Worm (Caenorhabditis elegans) whole organism, L2 larva: ENCODE data around the gene Y54G2A.10.

Experiments
- aly-2 ChIP-seq: fragments of 150-350 bp; optimal IDR thresholded peaks from 2 replicates; lab custom pipeline; 2014; ENCODE audit warnings: missing biosample characterization, missing genetic modification characterization
- ceh-16 ChIP-seq: fragments of 150-350 bp; optimal IDR thresholded peaks from 2 replicates; lab custom pipeline; 2014; ENCODE audit warnings: missing biosample characterization, missing genetic modification characterization
- lin-13 ChIP-seq: fragments of 150-350 bp; optimal IDR thresholded peaks from 2 replicates; lab custom pipeline; 2014; ENCODE audit warnings: missing biosample characterization, missing genetic modification reagents, missing genetic modification characterization
- lsy-2 ChIP-seq, 2 experiments: fragments of 150-350 bp in 1 of 2; sonication (generic microtip) in 1 of 2; optimal IDR thresholded peaks; 2 replicates each; lab custom pipeline; 2014 to 2017; ENCODE audit warnings: missing biosample characterization in 2 of 2, missing genetic modification characterization in 2 of 2
- mdl-1 ChIP-seq, 2 experiments: fragments of 150-350 bp in 1 of 2; sonication (generic microtip) in 1 of 2; optimal IDR thresholded peaks; 2 replicates each; lab custom pipeline; 2017; ENCODE audit warnings: missing biosample characterization in 2 of 2, missing genetic modification characterization in 2 of 2
- nhr-25 ChIP-seq: fragments of 150-350 bp; sonication (generic microtip); optimal IDR thresholded peaks from 3 replicates; lab custom pipeline; 2014; ENCODE audit warnings: missing biosample characterization, missing genetic modification characterization
- ztf-11 ChIP-seq: sonication (generic microtip); optimal IDR thresholded peaks from 2 replicates; lab custom pipeline; 2017; ENCODE audit warnings: missing biosample characterization, missing genetic modification characterization

- no peak for TF ChIP-seq ztf-11
- TF ChIP-seq lsy-2 (tag; optimal IDR thresholded peaks at IDR 0.05; lab: Kevin White, UChicago), result peak; percentile 26 to 51
- TF ChIP-seq mdl-1 (tag; optimal IDR thresholded peaks at IDR 0.05; lab: Kevin White, UChicago), result no peak
- TF ChIP-seq lin-13, result peak; percentile 40
- TF ChIP-seq ceh-16 (tag; lab: Kevin White, UChicago), result no peak
- peak; percentile 9 for TF ChIP-seq nhr-25 (tag; lab: Kevin White, UChicago)
- no peak for TF ChIP-seq aly-2 (tag; lab: Kevin White, UChicago)
These were observed 14.4 kb upstream of the Y54G2A.10 start for ce11 chrIV:2785057-2785456.
